Worm (Caenorhabditis elegans) whole organism, midembryonic: ENCODE measurements around the gene clec-47.
"Not testable (repeated sequence)": the region's sequence is repeated elsewhere in the genome, so short reads cannot be mapped to it uniquely, and the experiment has no call there.

ENCODE experiments used
- T22C8.4 ChIP-seq: fragments of 200-800 bp; sonication (Bioruptor generic); IDR thresholded peaks from 2 replicates; pipeline ENCODE4 v1.3.6; 2022; ENCODE audit warnings: missing genetic modification characterization, missing compliant biosample characterization
- cog-1 ChIP-seq: sonication (generic microtip); optimal IDR thresholded peaks from 2 replicates; lab custom pipeline; 2016; ENCODE audit warnings: missing genetic modification characterization, missing compliant biosample characterization
- flt-1 ChIP-seq: fragments of 200-800 bp; sonication (Bioruptor generic); IDR thresholded peaks from 2 replicates; pipeline ENCODE4 v1.3.6; 2022; ENCODE audit warnings: missing genetic modification characterization, missing compliant biosample characterization
- klf-2 ChIP-seq: fragments of 200-800 bp; sonication (Bioruptor generic); conservative IDR thresholded peaks from 2 replicates; pipeline ENCODE4 v1.3.6; 2022; ENCODE audit warnings: missing genetic modification reagents, missing genetic modification characterization, missing compliant biosample characterization
- med-1 ChIP-seq: sonication (generic microtip); optimal IDR thresholded peaks from 2 replicates; lab custom pipeline; 2017; ENCODE audit warnings: missing genetic modification characterization, mild to moderate bottlenecking, missing compliant biosample characterization, antibody characterized with exemption, missing genetic modification reagents; ENCODE audit not compliant: insufficient read depth
- ref-1 ChIP-seq: fragments of 200-800 bp; sonication (Bioruptor generic); conservative IDR thresholded peaks from 2 replicates; pipeline ENCODE4 v1.3.6; 2022; ENCODE audit warnings: missing genetic modification reagents, missing genetic modification characterization, missing compliant biosample characterization
- tab-1 ChIP-seq: fragments of 200-800 bp; sonication (Bioruptor generic); IDR thresholded peaks from 2 replicates; pipeline ENCODE4 v1.3.6; 2022; ENCODE audit warnings: missing genetic modification characterization, missing compliant biosample characterization
- ztf-23 ChIP-seq: fragments of 200-800 bp; sonication (Bioruptor generic); IDR thresholded peaks from 2 replicates; pipeline ENCODE4 v1.3.6; 2022; ENCODE audit warnings: missing genetic modification reagents, missing genetic modification characterization, missing compliant biosample characterization
- ztf-29 ChIP-seq: fragments of 200-800 bp; sonication (Bioruptor generic); IDR thresholded peaks from 2 replicates; pipeline ENCODE4 v1.3.6; 2022; ENCODE audit warnings: missing genetic modification reagents, missing genetic modification characterization, missing compliant biosample characterization

Gene clec-47

ce11 chrV:15190903-15191302, 15.3 kb downstream of the clec-47 start, which contains the start of gene Y75B12B.11:
Gene Y75B12B.11, plus strand, starts transcription at chrV:15191296.
- peak; percentile 78 for TF ChIP-seq ref-1 (GFP tag; lab: Robert Waterston, UW)
- TF ChIP-seq T22C8.4 (GFP tag; lab: Robert Waterston, UW) = peak; percentile 89
- peak; percentile 51 for TF ChIP-seq med-1 (GFP tag; lab: Kevin White, UChicago)
- TF ChIP-seq tab-1 = peak; percentile 95
- TF ChIP-seq cog-1 (tag; lab: Kevin White, UChicago) = peak; percentile 76
- TF ChIP-seq klf-2 (GFP tag; lab: Robert Waterston, UW) = peak; percentile 80
- TF ChIP-seq ztf-23 (GFP tag; lab: Robert Waterston, UW) = peak; percentile 88
- TF ChIP-seq flt-1 (GFP tag; lab: Robert Waterston, UW) = peak; percentile 96
- TF ChIP-seq ztf-29 (GFP tag; lab: Robert Waterston, UW) = peak; percentile 86

DNA sequence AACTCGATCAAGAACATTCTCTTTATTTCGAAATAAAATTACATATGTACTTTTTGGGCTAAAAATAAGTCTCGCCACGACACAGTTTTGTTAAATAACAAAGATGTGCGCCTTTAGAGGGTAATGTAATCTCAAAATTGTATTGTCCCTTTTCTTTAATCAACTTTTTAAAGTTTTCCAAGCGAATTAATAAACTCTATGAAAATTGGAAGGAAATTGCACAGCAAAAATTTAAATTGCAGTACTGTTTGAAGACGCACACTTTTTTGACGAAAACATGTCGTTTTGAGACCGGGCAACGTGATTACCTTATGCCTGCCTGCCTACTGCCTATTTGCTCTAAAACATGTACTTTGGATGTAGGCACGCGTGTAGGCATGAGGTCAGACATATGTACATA, 16.4 kb downstream of the clec-47 start:
- TF ChIP-seq ztf-23 (GFP tag; lab: Robert Waterston, UW) = no peak
- TF ChIP-seq ztf-29 (GFP tag; lab: Robert Waterston, UW) = no peak
- TF ChIP-seq cog-1 (tag; lab: Kevin White, UChicago) = no peak
- no peak for TF ChIP-seq ref-1 (GFP tag; lab: Robert Waterston, UW)
- TF ChIP-seq tab-1 = no peak
- no peak for TF ChIP-seq flt-1 (GFP tag; lab: Robert Waterston, UW)
- TF ChIP-seq med-1 (GFP tag; lab: Kevin White, UChicago) = no peak
- no peak for TF ChIP-seq T22C8.4 (GFP tag; lab: Robert Waterston, UW)
- TF ChIP-seq klf-2 (GFP tag; lab: Robert Waterston, UW) = no peak

DNA sequence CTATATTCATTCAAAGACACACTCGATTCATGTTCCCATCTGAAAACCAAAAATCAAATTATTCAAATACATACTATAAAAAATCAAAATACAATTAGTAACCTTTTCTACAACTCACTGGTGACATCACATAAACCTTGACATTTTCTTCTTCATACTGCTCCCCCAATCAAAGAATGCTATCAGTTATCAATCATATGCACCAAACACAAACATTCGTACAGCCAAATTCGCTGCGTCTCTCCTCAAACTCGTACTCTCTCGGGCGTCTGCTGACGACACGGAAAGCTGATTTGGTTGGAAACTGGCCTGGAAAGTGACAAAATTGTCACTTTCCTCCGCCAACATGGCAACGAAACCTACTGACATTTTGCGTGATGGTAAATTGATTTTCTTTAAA, 16.8 kb downstream of the clec-47 start, which contains the start of gene plc-2:
Gene plc-2 (plus strand): TSS at position 196 of the 400 bp plus-strand sequence.
- TF ChIP-seq tab-1 (no peak), ztf-23 (GFP tag; lab: Robert Waterston, UW) (no peak), cog-1 (tag; lab: Kevin White, UChicago) (no peak), klf-2 (GFP tag; lab: Robert Waterston, UW) (no peak), ref-1 (GFP tag; lab: Robert Waterston, UW) (no peak), med-1 (GFP tag; lab: Kevin White, UChicago) (no peak), T22C8.4 (GFP tag; lab: Robert Waterston, UW) (no peak), flt-1 (GFP tag; lab: Robert Waterston, UW) (no peak)

- TF ChIP-seq ztf-23 (GFP tag; lab: Robert Waterston, UW) = no peak
- TF ChIP-seq flt-1 (GFP tag; lab: Robert Waterston, UW) = no peak
- no peak for TF ChIP-seq cog-1 (tag; lab: Kevin White, UChicago)
- TF ChIP-seq ztf-29 (GFP tag; lab: Robert Waterston, UW) = no peak
- no peak for TF ChIP-seq ref-1 (GFP tag; lab: Robert Waterston, UW)
- no peak for TF ChIP-seq klf-2 (GFP tag; lab: Robert Waterston, UW)
- no peak for TF ChIP-seq T22C8.4 (GFP tag; lab: Robert Waterston, UW)
- no peak for TF ChIP-seq med-1 (GFP tag; lab: Kevin White, UChicago)
- TF ChIP-seq tab-1 = no peak
Measured at ce11 chrV:15193909-15194308, 18.4 kb downstream of the clec-47 start, which contains the start of gene Y75B12B.13. Gene Y75B12B.13, minus strand, starts transcription at chrV:15194009.

DNA sequence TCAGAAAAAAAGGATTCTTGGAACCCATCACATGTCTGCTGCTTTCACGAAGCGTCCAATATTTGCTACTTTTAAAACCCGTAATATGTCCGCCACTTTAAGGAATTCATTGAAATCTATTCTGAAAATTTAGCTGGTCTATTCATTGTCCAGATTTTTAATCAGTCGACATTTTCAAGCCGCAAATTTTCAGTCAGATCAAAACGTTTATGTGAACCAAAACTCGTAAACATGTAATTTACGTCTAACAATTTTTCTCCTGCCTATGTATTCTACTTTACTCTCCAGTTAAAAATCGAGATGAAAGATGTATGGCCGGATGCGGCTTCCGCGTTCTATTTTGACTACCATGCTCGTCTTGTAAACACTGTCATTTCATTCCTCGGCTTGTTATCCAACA, 22.4 kb downstream of the clec-47 start, which contains the start of gene srw-1:
Gene srw-1 (plus strand): TSS at position 301 of the 400 bp plus-strand sequence.
- no peak for TF ChIP-seq ref-1 (GFP tag; lab: Robert Waterston, UW)
- TF ChIP-seq ztf-29 (GFP tag; lab: Robert Waterston, UW) = no peak
- no peak for TF ChIP-seq T22C8.4 (GFP tag; lab: Robert Waterston, UW)
- no peak for TF ChIP-seq ztf-23 (GFP tag; lab: Robert Waterston, UW)
- no peak for TF ChIP-seq klf-2 (GFP tag; lab: Robert Waterston, UW)
- no peak for TF ChIP-seq cog-1 (tag; lab: Kevin White, UChicago)
- TF ChIP-seq med-1 (GFP tag; lab: Kevin White, UChicago) = no peak
- no peak for TF ChIP-seq flt-1 (GFP tag; lab: Robert Waterston, UW)
- TF ChIP-seq tab-1 = no peak

DNA sequence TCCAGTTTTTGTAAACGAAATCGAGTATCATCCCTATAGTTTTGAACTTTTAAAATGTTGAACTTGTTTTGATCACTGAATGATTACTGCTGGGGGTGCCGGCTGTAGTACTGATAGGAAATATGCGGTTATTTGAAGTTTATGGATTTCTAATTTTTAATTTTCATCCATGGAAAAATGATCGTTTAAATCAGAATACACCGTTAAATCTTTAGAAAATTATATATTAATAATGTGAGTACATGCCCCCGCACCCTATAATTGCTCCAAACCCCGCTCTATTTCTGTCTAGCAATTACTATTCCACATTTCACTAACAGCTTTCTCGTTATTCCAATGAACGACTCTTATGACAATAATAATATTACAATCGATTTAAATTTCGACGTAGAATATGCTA, 24.2 kb downstream of the clec-47 start, which contains the start of gene Y75B12B.10:
Gene Y75B12B.10 (plus strand): TSS at position 301 of the 400 bp plus-strand sequence.
- TF ChIP-seq T22C8.4 (GFP tag; lab: Robert Waterston, UW) = no peak
- TF ChIP-seq med-1 (GFP tag; lab: Kevin White, UChicago) = no peak

- TF ChIP-seq cog-1 (tag; lab: Kevin White, UChicago); T22C8.4 (GFP tag; lab: Robert Waterston, UW); klf-2 (GFP tag; lab: Robert Waterston, UW): not testable (repeated sequence)
Measured at ce11 chrV:15207681-15208080, 32.1 kb downstream of the clec-47 start, which contains the start of gene C41G6.12. Gene C41G6.12, minus strand, starts transcription at chrV:15207781.

DNA sequence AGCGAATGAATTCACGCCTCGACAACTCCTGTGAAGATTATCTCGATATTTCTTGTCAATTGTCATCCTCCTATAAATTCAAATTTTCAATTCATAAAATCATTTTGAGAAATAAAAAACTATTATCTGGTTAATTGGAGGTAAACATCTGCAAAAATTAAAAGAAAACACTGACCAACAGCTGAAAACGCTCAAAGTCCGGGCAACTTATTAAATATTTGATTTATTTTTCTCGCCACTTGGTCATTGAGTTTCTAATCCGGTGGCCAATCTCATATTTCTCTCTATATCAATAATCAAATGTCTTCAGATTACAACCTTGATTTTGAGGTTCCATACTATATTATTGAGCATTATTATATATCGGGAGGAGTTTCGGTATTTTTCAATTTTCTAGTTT, 36.3 kb downstream of the clec-47 start, which contains the start of gene sri-24:
Gene sri-24 (plus strand): TSS at position 301 of the 400 bp plus-strand sequence.
- TF ChIP-seq cog-1 (tag; lab: Kevin White, UChicago); flt-1 (GFP tag; lab: Robert Waterston, UW); ztf-23 (GFP tag; lab: Robert Waterston, UW): not testable (repeated sequence)

DNA sequence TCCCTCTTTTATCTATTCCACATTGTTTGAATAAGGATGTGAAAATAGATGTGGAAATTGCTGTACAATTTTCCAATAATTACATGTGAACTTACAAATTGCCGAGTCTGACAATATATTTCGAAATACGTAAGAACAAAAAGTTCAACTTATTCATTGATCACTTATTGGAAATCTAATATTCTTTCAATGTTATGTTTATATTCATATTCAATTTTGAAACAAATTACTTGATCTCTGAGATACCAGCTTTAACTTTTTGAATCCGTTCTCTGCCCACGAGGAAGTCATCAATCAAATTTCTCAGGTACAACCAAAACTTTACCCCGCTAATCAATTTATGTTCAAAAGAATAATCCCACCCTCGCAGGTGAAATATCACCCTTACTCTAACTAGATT, 39.6 kb downstream of the clec-47 start, which contains the start of gene sri-26:
Gene sri-26 (plus strand): TSS at position 301 of the 400 bp plus-strand sequence.
- not testable (repeated sequence) for TF ChIP-seq klf-2 (GFP tag; lab: Robert Waterston, UW); cog-1 (tag; lab: Kevin White, UChicago); flt-1 (GFP tag; lab: Robert Waterston, UW)
